Fruit fly (Drosophila melanogaster): ENCODE measurements around the gene CG2150.
A peak's percentile ranks its signal among the peaks of the same experiment; 100 is the strongest.

CG2150 gene

DNA sequence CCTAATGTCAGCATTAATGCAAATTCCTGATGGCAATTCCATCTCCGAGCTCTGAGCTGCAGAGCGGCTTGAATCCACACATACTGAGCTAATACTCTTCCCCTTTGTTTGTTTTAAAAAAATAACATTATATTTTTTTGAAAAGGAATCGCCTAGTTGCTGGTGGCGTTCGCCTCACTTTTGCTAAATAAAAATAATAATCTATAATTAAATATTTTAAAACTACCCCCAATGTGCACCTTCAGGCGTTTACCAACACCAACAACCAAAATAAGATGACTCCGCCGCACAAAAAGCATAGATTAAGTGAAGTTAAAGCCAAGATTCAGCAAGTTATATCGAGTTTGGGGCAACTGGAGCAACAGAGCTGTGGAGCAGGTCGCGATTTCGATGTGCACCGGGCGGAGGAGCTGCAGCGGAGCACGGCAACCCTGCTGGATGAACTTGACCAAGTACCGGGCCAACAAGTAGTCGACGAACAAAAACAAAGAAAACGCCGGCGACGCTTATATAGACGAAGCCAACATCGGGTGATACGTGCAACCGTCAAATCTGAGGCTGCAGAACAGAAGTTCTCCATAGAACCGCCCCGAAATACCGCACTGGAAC is 20.4 kb downstream of the CG2150 start, which contains the start of gene CG1896 (continued):
- TF ChIP-seq caup (GFP tag; optimal IDR thresholded peaks at IDR 0.05; ENCODE audit: severe bottlenecking) (peak; percentile 54), CG10431 (GFP tag; optimal IDR thresholded peaks at IDR 0.05) (no peak), CoRest (tag; optimal IDR thresholded peaks at IDR 0.05) (peak; percentile 45), Med (GFP tag) (peak; percentile 72), CG10462 (GFP tag; optimal IDR thresholded peaks at IDR 0.05) (no peak), CG4424 (GFP tag; optimal IDR thresholded peaks at IDR 0.05) (peak; percentile 52), unpg (GFP tag; optimal IDR thresholded peaks at IDR 0.05) (peak; percentile 43), ken (GFP tag; IDR thresholded peaks at IDR 0.05) (peak; percentile 67; the same call in 2 of the 3 replicates), CG3838 (GFP tag; optimal IDR thresholded peaks at IDR 0.05) (no peak), row (GFP tag; IDR thresholded peaks at IDR 0.05) (peak; percentile 67), Abd-B (GFP tag; optimal IDR thresholded peaks at IDR 0.05) (peak; percentile 1), fd102C (GFP tag; optimal IDR thresholded peaks at IDR 0.05) (no peak), CG4820 (GFP tag; optimal IDR thresholded peaks at IDR 0.05) (peak; percentile 5), CG12071 (GFP tag; optimal IDR thresholded peaks at IDR 0.05) (no peak), CG14441 (GFP tag; IDR thresholded peaks at IDR 0.05) (peak; percentile 46; the same call in 1 of the 2 replicates), Hr51 (GFP tag; optimal IDR thresholded peaks at IDR 0.05) (peak in 1 of 2 experiments; percentile 30), CG13775 (GFP tag; optimal IDR thresholded peaks at IDR 0.05) (peak; percentile 33), Mrtf (GFP tag; IDR thresholded peaks at IDR 0.05) (no peak), CG12942 (GFP tag; optimal IDR thresholded peaks at IDR 0.05) (no peak), Tbp (GFP tag; optimal IDR thresholded peaks at IDR 0.05) (no peak), CG30403 (GFP tag; optimal IDR thresholded peaks at IDR 0.05) (peak; percentile 45), Xbp1 (GFP tag; optimal IDR thresholded peaks at IDR 0.05) (peak; percentile 43), odd (GFP tag; optimal IDR thresholded peaks at IDR 0.05) (no peak), gem (tag; optimal IDR thresholded peaks at IDR 0.05) (peak; percentile 63), tup (GFP tag; optimal IDR thresholded peaks at IDR 0.05) (peak; percentile 2), CG14050 (GFP tag; IDR thresholded peaks at IDR 0.05) (0 out of 3 replicates have a peak, but pooled peaks have one; percentile 24), CG2116 (GFP tag; optimal IDR thresholded peaks at IDR 0.05) (peak; percentile 12), gfzf (GFP tag; optimal IDR thresholded peaks at IDR 0.05) (no peak), bbx (GFP tag; IDR thresholded peaks at IDR 0.05; ENCODE audit: partially characterized antibody) (0 out of 2 replicates have a peak, but pooled peaks have one; percentile 14), Lim3 (GFP tag; IDR thresholded peaks at IDR 0.05) (no peak), Ssrp (tag; optimal IDR thresholded peaks at IDR 0.05) (peak; percentile 23), gsb-n (tag; optimal IDR thresholded peaks at IDR 0.05) (no peak), CG10267 (tag; optimal IDR thresholded peaks at IDR 0.05) (peak; percentile 90), Awh (GFP tag; IDR thresholded peaks at IDR 0.05) (no peak), CG12299 (tag; optimal IDR thresholded peaks at IDR 0.05) (no peak), CG9932 (GFP tag; IDR thresholded peaks at IDR 0.05) (peak; percentile 48; the same call in 1 of the 2 replicates), CG10274 (GFP tag; optimal IDR thresholded peaks at IDR 0.05) (peak; percentile 15), CG11085 (GFP tag; IDR thresholded peaks at IDR 0.05) (no peak), nerfin-2 (GFP tag; IDR thresholded peaks at IDR 0.05; ENCODE audit: partially characterized antibody) (no peak), D19B (GFP tag; optimal IDR thresholded peaks at IDR 0.05) (peak; percentile 19), NfI (GFP tag; optimal IDR thresholded peaks at IDR 0.05) (peak; percentile 52), CG10979 (tag; optimal IDR thresholded peaks at IDR 0.05) (peak; percentile 21), CG10565 (GFP tag; optimal IDR thresholded peaks at IDR 0.05) (no peak), sob (GFP tag; IDR thresholded peaks at IDR 0.05) (peak; percentile 69), bcd (GFP tag; optimal IDR thresholded peaks at IDR 0.05) (peak; percentile 7), lilli (GFP tag; optimal IDR thresholded peaks at IDR 0.05) (peak; percentile 40), zfh1 (GFP tag; IDR thresholded peaks at IDR 0.05) (peak; percentile 71; the same call in 2 of the 3 replicates), pros (GFP tag; optimal IDR thresholded peaks at IDR 0.05) (no peak), Dip3 (GFP tag; optimal IDR thresholded peaks at IDR 0.05) (peak; percentile 28)

All from whole organism, embryonic.